Worm (Caenorhabditis elegans) whole organism, late embryonic: ENCODE results near the gene rpn-5.

Experiments used
- K02D7.2 ChIP-seq: sonication (generic microtip); optimal IDR thresholded peaks from 2 replicates; lab custom pipeline; 2017; ENCODE audit warnings: mild to moderate bottlenecking, missing genetic modification characterization, missing compliant biosample characterization
- mec-3 ChIP-seq: sonication (generic microtip); optimal IDR thresholded peaks from 2 replicates; lab custom pipeline; 2016; ENCODE audit warnings: borderline replicate concordance, missing genetic modification characterization, missing compliant biosample characterization

DNA sequence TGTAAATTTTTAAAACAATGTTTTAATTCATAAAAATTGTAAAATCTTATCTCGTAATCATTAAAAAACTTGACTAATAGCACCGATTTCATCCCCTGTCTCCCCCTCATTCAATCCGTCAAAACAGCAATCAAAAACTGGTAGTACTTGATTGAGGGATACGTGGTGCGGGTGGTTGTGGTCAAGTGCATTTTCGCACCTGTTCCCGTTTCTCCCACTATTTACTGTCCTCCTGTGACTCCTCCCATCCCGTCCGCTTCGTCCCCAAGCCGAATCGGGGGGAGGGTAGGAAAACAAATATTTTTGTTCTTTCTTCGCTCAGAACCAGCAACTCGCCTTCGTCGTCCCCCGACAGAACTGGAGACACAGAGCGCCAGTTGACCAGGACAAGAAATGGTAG is 49.4 kb downstream of the rpn-5 start, which contains the start of gene lgc-27:
- no peak for TF ChIP-seq K02D7.2 (tag; lab: Kevin White, UChicago)
- TF ChIP-seq mec-3 (tag; lab: Kevin White, UChicago): no peak
